Worm (Caenorhabditis elegans) whole organism, L4 larva: ENCODE data around the gene C28C12.1.

ENCODE experiments used
- D1046.2 ChIP-seq: fragments of 200-800 bp; sonication (Bioruptor generic); IDR thresholded peaks from 2 replicates; pipeline ENCODE4 v1.3.6; 2022; ENCODE audit warnings: missing genetic modification characterization, missing compliant biosample characterization
- F26F4.8 ChIP-seq: fragments of 200-800 bp; sonication (Bioruptor generic); conservative IDR thresholded peaks from 2 replicates; pipeline ENCODE4 v1.3.6; 2022; ENCODE audit warnings: missing genetic modification characterization, missing compliant biosample characterization
- F37D6.2 ChIP-seq: sonication (generic microtip); optimal IDR thresholded peaks from 2 replicates; lab custom pipeline; 2016; ENCODE audit warnings: mild to moderate bottlenecking, missing genetic modification characterization, missing compliant biosample characterization
- F44E2.7 ChIP-seq: fragments of 200-800 bp; sonication (Bioruptor generic); IDR thresholded peaks from 2 replicates; pipeline ENCODE4 v2.1.2; 2022; ENCODE audit warnings: missing genetic modification characterization, missing compliant biosample characterization
- F49E8.2 ChIP-seq: sonication (generic microtip); optimal IDR thresholded peaks from 2 replicates; lab custom pipeline; 2016; ENCODE audit warnings: missing compliant biosample characterization, mild to moderate bottlenecking, missing genetic modification characterization, borderline replicate concordance
- T26A8.4 ChIP-seq: fragments of 200-800 bp; sonication (Bioruptor generic); IDR thresholded peaks from 2 replicates; pipeline ENCODE4 v1.3.6; 2022; ENCODE audit warnings: missing genetic modification characterization, missing compliant biosample characterization
- Y105C5A.15 ChIP-seq: fragments of 200-800 bp; sonication (Bioruptor generic); IDR thresholded peaks from 2 replicates; pipeline ENCODE4 v1.3.6; 2022; ENCODE audit warnings: missing genetic modification characterization, missing compliant biosample characterization
- aha-1 ChIP-seq: fragments of 150-350 bp; peaks from one replicate; lab custom pipeline; 2014; ENCODE audit warnings: missing biosample characterization, missing genetic modification characterization
- attf-4 ChIP-seq: sonication (generic microtip); optimal IDR thresholded peaks from 3 replicates; lab custom pipeline; 2017; ENCODE audit warnings: missing biosample characterization, missing genetic modification characterization
- ceh-20 ChIP-seq: fragments of 200-800 bp; sonication (Bioruptor generic); IDR thresholded peaks from 2 replicates; pipeline ENCODE4 v1.3.6; 2022; ENCODE audit warnings: missing genetic modification reagents, missing genetic modification characterization, missing compliant biosample characterization
- ceh-28 ChIP-seq: fragments of 150-350 bp; optimal IDR thresholded peaks from 2 replicates; lab custom pipeline; 2014; ENCODE audit warnings: missing biosample characterization, missing genetic modification reagents, missing genetic modification characterization
- ceh-44 ChIP-seq: fragments of 200-800 bp; sonication (Bioruptor generic); IDR thresholded peaks from 2 replicates; pipeline ENCODE4 v1.3.6; 2022; ENCODE audit warnings: missing genetic modification reagents, missing genetic modification characterization, missing compliant biosample characterization
- ceh-62 ChIP-seq: sonication (generic microtip); optimal IDR thresholded peaks from 2 replicates; lab custom pipeline; 2017; ENCODE audit warnings: missing biosample characterization, missing genetic modification characterization
- ceh-82 ChIP-seq: sonication (generic microtip); optimal IDR thresholded peaks from 2 replicates; lab custom pipeline; 2017; ENCODE audit warnings: missing biosample characterization, missing genetic modification characterization
- ctbp-1 ChIP-seq: fragments of 200-800 bp; sonication (Bioruptor generic); IDR thresholded peaks from 2 replicates; pipeline ENCODE4 v1.3.6; 2022; ENCODE audit warnings: missing genetic modification reagents, missing genetic modification characterization, missing compliant biosample characterization
- daf-16 ChIP-seq, 3 experiments: sonication (generic microtip); optimal IDR thresholded peaks; 2 replicates each; lab custom pipeline; 2016 to 2017; ENCODE audit warnings: missing genetic modification characterization in 3 of 3, missing genetic modification reagents in 3 of 3, mild to moderate bottlenecking in 2 of 3, missing compliant biosample characterization in 2 of 3, missing biosample characterization in 1 of 3, moderate library complexity in 1 of 3
- dmd-6 ChIP-seq: fragments of 200-800 bp; sonication (Bioruptor generic); IDR thresholded peaks from 2 replicates; pipeline ENCODE4 v1.3.6; 2022; ENCODE audit warnings: missing genetic modification reagents, missing genetic modification characterization, missing compliant biosample characterization
- dpl-1 ChIP-seq: fragments of 150-350 bp; optimal IDR thresholded peaks from 2 replicates; lab custom pipeline; 2014; ENCODE audit warnings: missing biosample characterization, missing genetic modification reagents, missing genetic modification characterization
- duxl-1 ChIP-seq: sonication (generic microtip); optimal IDR thresholded peaks from 2 replicates; lab custom pipeline; 2016; ENCODE audit warnings: mild to moderate bottlenecking, missing genetic modification characterization, moderate library complexity, missing compliant biosample characterization; ENCODE audit not compliant: poor library complexity
- dve-1 ChIP-seq: sonication (generic microtip); optimal IDR thresholded peaks from 2 replicates; lab custom pipeline; 2017; ENCODE audit warnings: antibody characterized with exemption, mild to moderate bottlenecking, missing genetic modification characterization, missing compliant biosample characterization; ENCODE audit not compliant: insufficient read depth
- fkh-10 ChIP-seq: fragments of 150-350 bp; optimal IDR thresholded peaks from 2 replicates; lab custom pipeline; 2014; ENCODE audit warnings: missing biosample characterization, missing genetic modification reagents, missing genetic modification characterization
- gei-8 ChIP-seq: fragments of 200-800 bp; sonication (Bioruptor generic); optimal IDR thresholded peaks from 2 replicates; lab custom pipeline; 2018; ENCODE audit warnings: mild to moderate bottlenecking, missing genetic modification characterization, missing compliant biosample characterization
- hif-1 ChIP-seq, 2 experiments: sonication (generic microtip); optimal IDR thresholded peaks; 2 replicates each; lab custom pipeline; 2016 to 2017; ENCODE audit warnings: missing compliant biosample characterization in 2 of 2, missing genetic modification characterization in 2 of 2, missing genetic modification reagents in 2 of 2, missing genotype in 2 of 2, mild to moderate bottlenecking in 1 of 2
- hlh-11 ChIP-seq: fragments of 200-800 bp; sonication (Bioruptor generic); optimal IDR thresholded peaks from 2 replicates; lab custom pipeline; 2018; ENCODE audit warnings: mild to moderate bottlenecking, missing genetic modification characterization, missing compliant biosample characterization
- hmg-1.1 ChIP-seq: fragments of 200-800 bp; sonication (Bioruptor generic); IDR thresholded peaks from 2 replicates; pipeline ENCODE4 v1.3.6; 2022; ENCODE audit warnings: missing genetic modification reagents, missing genetic modification characterization, missing compliant biosample characterization
- jun-1 ChIP-seq: fragments of 150-350 bp; optimal IDR thresholded peaks from 2 replicates; lab custom pipeline; 2014; ENCODE audit warnings: missing biosample characterization, missing genetic modification reagents, missing genetic modification characterization
- lin-1 ChIP-seq: fragments of 200-800 bp; sonication (Bioruptor generic); IDR thresholded peaks from 2 replicates; pipeline ENCODE4 v1.3.6; 2022; ENCODE audit warnings: missing genetic modification reagents, missing genetic modification characterization, missing compliant biosample characterization
- lin-15B ChIP-seq: fragments of 150-350 bp; sonication (generic microtip); optimal IDR thresholded peaks from 3 replicates; lab custom pipeline; 2014; ENCODE audit warnings: missing biosample characterization, missing genetic modification characterization
- lsy-2 ChIP-seq, 2 experiments: fragments of 150-350 bp in 1 of 2; sonication (generic microtip) in 1 of 2; optimal IDR thresholded peaks; 2 replicates each; lab custom pipeline; 2014 to 2017; ENCODE audit warnings: missing biosample characterization in 2 of 2, missing genetic modification characterization in 2 of 2
- mdl-1 ChIP-seq, 2 experiments: fragments of 150-350 bp in 1 of 2; sonication (generic microtip) in 1 of 2; optimal IDR thresholded peaks; 2 replicates each; lab custom pipeline; 2014 to 2017; ENCODE audit warnings: missing biosample characterization in 2 of 2, missing genetic modification characterization in 2 of 2
- mxl-3 ChIP-seq: fragments of 200-800 bp; sonication (Bioruptor generic); optimal IDR thresholded peaks from 2 replicates; lab custom pipeline; 2018; ENCODE audit warnings: mild to moderate bottlenecking, missing genetic modification characterization, missing compliant biosample characterization
- nhr-10 ChIP-seq: fragments of 150-350 bp; optimal IDR thresholded peaks from 2 replicates; lab custom pipeline; 2014; ENCODE audit warnings: missing biosample characterization, missing genetic modification characterization
- nhr-11 ChIP-seq: fragments of 150-350 bp; optimal IDR thresholded peaks from 2 replicates; lab custom pipeline; 2014; ENCODE audit warnings: missing biosample characterization, missing genetic modification characterization
- nhr-111 ChIP-seq: fragments of 200-800 bp; sonication (Bioruptor generic); optimal IDR thresholded peaks from 2 replicates; lab custom pipeline; 2018; ENCODE audit warnings: mild to moderate bottlenecking, missing genetic modification characterization, missing compliant biosample characterization
- nhr-25 ChIP-seq: sonication (generic microtip); optimal IDR thresholded peaks from 2 replicates; lab custom pipeline; 2017; ENCODE audit warnings: missing genetic modification characterization, mild to moderate bottlenecking, missing compliant biosample characterization, antibody characterized with exemption, moderate library complexity, borderline replicate concordance; ENCODE audit not compliant: insufficient read depth
- nhr-28 ChIP-seq: fragments of 150-350 bp; optimal IDR thresholded peaks from 2 replicates; lab custom pipeline; 2014; ENCODE audit warnings: missing biosample characterization, missing genetic modification characterization
- nhr-41 ChIP-seq: fragments of 200-800 bp; sonication (Bioruptor generic); IDR thresholded peaks from 2 replicates; pipeline ENCODE4 v1.3.6; 2022; ENCODE audit warnings: missing genetic modification reagents, missing genetic modification characterization, missing compliant biosample characterization
- pha-4 ChIP-seq, 2 experiments: fragments of 150-350 bp in 1 of 2; fragments of 200-800 bp in 1 of 2; sonication (Bioruptor generic) in 1 of 2; IDR thresholded peaks in 1 of 2; optimal IDR thresholded peaks in 1 of 2; 2 replicates each; pipeline versions ENCODE4 v1.3.6 to Lab custom; 2014 to 2022; ENCODE audit warnings: missing genetic modification characterization in 2 of 2, missing genetic modification reagents in 2 of 2, missing biosample characterization in 1 of 2, missing compliant biosample characterization in 1 of 2
- pqm-1 ChIP-seq: sonication (generic microtip); optimal IDR thresholded peaks from 2 replicates; lab custom pipeline; 2017; ENCODE audit warnings: missing biosample characterization, missing genetic modification characterization
- sdz-12 ChIP-seq: fragments of 200-800 bp; sonication (Bioruptor generic); optimal IDR thresholded peaks from 2 replicates; lab custom pipeline; 2018; ENCODE audit warnings: mild to moderate bottlenecking, missing genetic modification characterization, missing compliant biosample characterization
- skn-1 ChIP-seq: fragments of 150-350 bp; optimal IDR thresholded peaks from 2 replicates; lab custom pipeline; 2014; ENCODE audit warnings: missing biosample characterization, missing genetic modification characterization
- snpc-1.2 ChIP-seq: fragments of 200-800 bp; sonication (Bioruptor generic); IDR thresholded peaks from 2 replicates; pipeline ENCODE4 v1.3.6; 2022; ENCODE audit warnings: missing genetic modification reagents, missing genetic modification characterization, missing compliant biosample characterization
- snpc-4 ChIP-seq: fragments of 150-350 bp; optimal IDR thresholded peaks from 2 replicates; lab custom pipeline; 2014; ENCODE audit warnings: missing biosample characterization, missing genetic modification characterization
- spr-1 ChIP-seq: sonication (generic microtip); optimal IDR thresholded peaks from 2 replicates; lab custom pipeline; 2016; ENCODE audit warnings: mild to moderate bottlenecking, missing genetic modification characterization, missing compliant biosample characterization
- spr-3 ChIP-seq: fragments of 200-800 bp; sonication (Bioruptor generic); optimal IDR thresholded peaks from 2 replicates; lab custom pipeline; 2018; ENCODE audit warnings: mild to moderate bottlenecking, missing genetic modification characterization, missing compliant biosample characterization
- vab-7 ChIP-seq: fragments of 200-800 bp; sonication (Bioruptor generic); IDR thresholded peaks from 2 replicates; pipeline ENCODE4 v1.3.6; 2022; ENCODE audit warnings: missing genetic modification reagents, missing genetic modification characterization, missing compliant biosample characterization
- zfp-2 ChIP-seq: sonication (generic microtip); optimal IDR thresholded peaks from 2 replicates; lab custom pipeline; 2016; ENCODE audit warnings: mild to moderate bottlenecking, missing genetic modification characterization, missing compliant biosample characterization
- zfp-3 ChIP-seq: fragments of 200-800 bp; sonication (Bioruptor generic); conservative IDR thresholded peaks from 2 replicates; pipeline ENCODE4 v1.3.6; 2022; ENCODE audit warnings: missing genetic modification reagents, missing genetic modification characterization, missing compliant biosample characterization
- zip-2 ChIP-seq: fragments of 150-350 bp; optimal IDR thresholded peaks from 2 replicates; lab custom pipeline; 2014; ENCODE audit warnings: missing biosample characterization, missing genetic modification characterization
- ztf-7 ChIP-seq: fragments of 150-350 bp; optimal IDR thresholded peaks from 2 replicates; lab custom pipeline; 2014; ENCODE audit warnings: missing biosample characterization, missing genetic modification characterization

C28C12.1 gene

DNA sequence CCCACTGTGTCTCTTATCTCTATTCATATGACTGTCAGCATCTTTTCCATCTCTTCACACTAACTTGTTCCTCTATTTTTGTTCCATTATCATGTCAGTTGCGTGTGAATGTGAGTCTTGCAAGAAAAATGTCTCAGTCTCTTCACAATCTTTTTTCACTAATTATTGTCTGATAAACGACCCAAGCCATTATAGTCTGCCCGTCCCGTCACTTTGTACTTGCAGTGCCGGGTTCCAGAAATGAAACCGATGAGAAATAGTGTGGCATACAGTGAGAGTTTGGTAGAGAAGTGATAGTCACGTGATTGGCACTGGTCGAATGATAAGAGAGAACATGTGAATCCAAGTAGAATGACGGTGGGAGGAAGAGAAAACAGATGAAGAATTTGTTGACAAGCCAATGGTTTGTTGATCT, 26.1 kb downstream of the C28C12.1 start:
- TF ChIP-seq ceh-82 (tag; lab: Kevin White, UChicago) (no peak), ceh-62 (tag; lab: Kevin White, UChicago) (no peak), nhr-10 (tag; lab: Kevin White, UChicago) (peak; percentile 92), jun-1 (tag; lab: Kevin White, UChicago) (peak; percentile 89), dve-1 (tag; lab: Kevin White, UChicago) (peak; percentile 99), lsy-2 (tag; optimal IDR thresholded peaks at IDR 0.05; lab: Kevin White, UChicago) (peak; percentile 75 to 84), nhr-28 (tag; lab: Kevin White, UChicago) (peak; percentile 99), skn-1 (tag; lab: Kevin White, UChicago) (no peak), hlh-11 (tag; lab: Kevin White, UChicago) (peak; percentile 100), vab-7 (GFP tag; lab: Robert Waterston, UW) (no peak), attf-4 (tag; lab: Kevin White, UChicago) (no peak), pqm-1 (tag; lab: Kevin White, UChicago) (peak; percentile 93), lin-15B (no peak), F44E2.7 (no peak), spr-3 (GFP tag; lab: Kevin White, UChicago) (no peak), daf-16 (GFP tag; optimal IDR thresholded peaks at IDR 0.05; lab: Kevin White, UChicago) (peak; percentile 97 to 99), daf-16 (tag; optimal IDR thresholded peaks at IDR 0.05; lab: Kevin White, UChicago) (peak; percentile 98), dmd-6 (GFP tag; lab: Robert Waterston, UW) (peak; percentile 99), F26F4.8 (GFP tag; lab: Robert Waterston, UW) (no peak), F49E8.2 (tag; lab: Kevin White, UChicago) (no peak), Y105C5A.15 (GFP tag; lab: Robert Waterston, UW) (no peak), zip-2 (no peak), mxl-3 (GFP tag; lab: Kevin White, UChicago) (peak; percentile 92), zfp-3 (peak; percentile 52; the same call in 1 of the 2 replicates), ceh-20 (GFP tag; lab: Robert Waterston, UW) (peak; percentile 87), ztf-7 (tag; lab: Kevin White, UChicago) (peak; percentile 70), aha-1 (tag; lab: Kevin White, UChicago) (peak; percentile 99), duxl-1 (peak; percentile 7), snpc-4 (no peak), zfp-2 (tag; lab: Kevin White, UChicago) (no peak), fkh-10 (GFP tag; lab: Kevin White, UChicago) (no peak), F37D6.2 (tag; lab: Kevin White, UChicago) (no peak), nhr-41 (GFP tag; lab: Robert Waterston, UW) (0 out of 2 replicates have a peak, but pooled peaks have one; percentile 73), hmg-1.1 (GFP tag; lab: Robert Waterston, UW) (peak; percentile 55), ceh-44 (no peak), T26A8.4 (GFP tag; lab: Robert Waterston, UW) (peak; percentile 81), spr-1 (tag; lab: Kevin White, UChicago) (peak; percentile 87), lin-1 (GFP tag; lab: Robert Waterston, UW) (peak; percentile 91; the same call in 1 of the 2 replicates), pha-4 (GFP tag; IDR thresholded peaks at IDR 0.05; lab: Robert Waterston, UW) (peak; percentile 75), pha-4 (tag; optimal IDR thresholded peaks at IDR 0.05; lab: Kevin White, UChicago) (no peak), nhr-11 (peak; percentile 95), sdz-12 (GFP tag; lab: Kevin White, UChicago) (no peak), nhr-111 (GFP tag; lab: Kevin White, UChicago) (no peak), dpl-1 (GFP tag; lab: Kevin White, UChicago) (peak; percentile 60), mdl-1 (tag; optimal IDR thresholded peaks at IDR 0.05; lab: Kevin White, UChicago) (peak; percentile 79 to 95), hif-1 (tag; optimal IDR thresholded peaks at IDR 0.05; lab: Kevin White, UChicago) (peak; percentile 80 to 91), gei-8 (peak; percentile 99), nhr-25 (tag; lab: Kevin White, UChicago) (no peak), snpc-1.2 (GFP tag; lab: Robert Waterston, UW) (no peak), ctbp-1 (0 out of 2 replicates have a peak, but pooled peaks have one; percentile 42), D1046.2 (no peak), ceh-28 (no peak)
